Worm (Caenorhabditis elegans): ENCODE results near the gene F17C8.7.

- TF ChIP-seq tra-4 (tag; optimal IDR thresholded peaks at IDR 0.05), result no peak
- TF ChIP-seq hnd-1 (tag; optimal IDR thresholded peaks at IDR 0.05), result no peak
- no peak for TF ChIP-seq ama-1 (optimal IDR thresholded peaks at IDR 0.05)
- TF ChIP-seq pes-1 (GFP tag; IDR thresholded peaks at IDR 0.05), result no peak
- no peak for TF ChIP-seq tbx-37 (GFP tag; conservative IDR thresholded peaks at IDR 0.05)
- TF ChIP-seq B0310.2 (tag; optimal IDR thresholded peaks at IDR 0.05), result no peak
- no peak for TF ChIP-seq scrt-1 (GFP tag; IDR thresholded peaks at IDR 0.05)
- TF ChIP-seq ets-7 (tag; optimal IDR thresholded peaks at IDR 0.05), result no peak
- no peak for TF ChIP-seq flt-1 (GFP tag; IDR thresholded peaks at IDR 0.05)
- no peak for TF ChIP-seq hmg-4 (GFP tag; optimal IDR thresholded peaks at IDR 0.05)
Observed at ce11 chrIII:4723922-4724321, 11.6 kb upstream of the F17C8.7 start.

Data from whole organism, early embryonic.